Fruit fly (Drosophila melanogaster) whole organism, embryonic: ENCODE measurements around the gene CG8563.

Source experiments
- CG11247 ChIP-seq: fragments of 200-800 bp; sonication (Bioruptor generic); IDR thresholded peaks from 2 replicates; pipeline ENCODE4 v1.3.6; 2022; ENCODE audit warnings: missing biosample characterization, missing genetic modification characterization
- CG11696 ChIP-seq: fragments of 200-800 bp; sonication (Bioruptor generic); IDR thresholded peaks from 2 replicates; pipeline ENCODE4 v1.3.6; 2022; ENCODE audit warnings: missing biosample characterization, missing genetic modification characterization
- CG13775 ChIP-seq: fragments of 200-800 bp; sonication (Bioruptor generic); optimal IDR thresholded peaks from 3 replicates; lab custom pipeline; 2017; ENCODE audit warnings: missing biosample characterization, mild to moderate bottlenecking, missing genetic modification characterization
- CG13894 ChIP-seq: fragments of 200-800 bp; sonication (Bioruptor generic); optimal IDR thresholded peaks from 3 replicates; lab custom pipeline; 2018; ENCODE audit warnings: missing biosample characterization, mild to moderate bottlenecking, missing genetic modification characterization, moderate library complexity
- CG14667 ChIP-seq: fragments of 200-800 bp; sonication (Bioruptor generic); IDR thresholded peaks from 2 replicates; pipeline ENCODE4 v1.3.6; 2022; ENCODE audit warnings: missing biosample characterization, missing genetic modification characterization
- CG15073 ChIP-seq: fragments of 200-800 bp; sonication (Bioruptor generic); optimal IDR thresholded peaks from 2 replicates; lab custom pipeline; 2016; ENCODE audit warnings: missing biosample characterization, missing genetic modification characterization
- CG1603 ChIP-seq: fragments of 200-800 bp; sonication (Bioruptor generic); optimal IDR thresholded peaks from 2 replicates; lab custom pipeline; 2019; ENCODE audit warnings: missing biosample characterization, mild to moderate bottlenecking, missing genetic modification characterization, moderate library complexity
- CG17186 ChIP-seq: fragments of 200-800 bp; sonication (Bioruptor generic); optimal IDR thresholded peaks from 3 replicates; lab custom pipeline; 2017; ENCODE audit warnings: missing biosample characterization, missing genetic modification reagents, missing genetic modification characterization
- CG17802 ChIP-seq: fragments of 200-800 bp; sonication (Bioruptor generic); optimal IDR thresholded peaks from 2 replicates; lab custom pipeline; 2018; ENCODE audit warnings: missing biosample characterization, mild to moderate bottlenecking, missing genetic modification characterization, moderate library complexity
- CG18599 ChIP-seq: fragments of 200-800 bp; sonication (Bioruptor generic); optimal IDR thresholded peaks from 3 replicates; lab custom pipeline; 2017; ENCODE audit warnings: missing biosample characterization, missing genetic modification characterization, mild to moderate bottlenecking, moderate library complexity, missing genetic modification reagents
- CG18764 ChIP-seq: fragments of 200-800 bp; sonication (Bioruptor generic); optimal IDR thresholded peaks from 3 replicates; lab custom pipeline; 2016; ENCODE audit warnings: missing biosample characterization, missing genetic modification characterization
- CG2120 ChIP-seq: fragments of 200-800 bp; sonication (Bioruptor generic); optimal IDR thresholded peaks from 3 replicates; lab custom pipeline; 2016; ENCODE audit warnings: missing biosample characterization, missing genetic modification characterization
- CG2875 ChIP-seq: fragments of 200-800 bp; sonication (Bioruptor generic); optimal IDR thresholded peaks from 2 replicates; lab custom pipeline; 2017; ENCODE audit warnings: missing biosample characterization, mild to moderate bottlenecking, missing genetic modification characterization, missing genetic modification reagents
- CG31365 ChIP-seq: fragments of 200-800 bp; sonication (Bioruptor generic); optimal IDR thresholded peaks from 2 replicates; lab custom pipeline; 2018; ENCODE audit warnings: missing biosample characterization, mild to moderate bottlenecking, missing genetic modification characterization
- CG31441 ChIP-seq: fragments of 200-800 bp; sonication (Bioruptor generic); IDR thresholded peaks from 2 replicates; pipeline ENCODE4 v1.3.6; 2022; ENCODE audit warnings: missing biosample characterization, missing genetic modification characterization
- CG3407 ChIP-seq: fragments of 200-800 bp; sonication (Bioruptor generic); optimal IDR thresholded peaks from 2 replicates; lab custom pipeline; 2018; ENCODE audit warnings: missing biosample characterization, mild to moderate bottlenecking, missing genetic modification characterization
- CG34376 ChIP-seq: fragments of 200-800 bp; sonication (Bioruptor generic); optimal IDR thresholded peaks from 2 replicates; lab custom pipeline; 2018; ENCODE audit warnings: missing biosample characterization, mild to moderate bottlenecking, missing genetic modification characterization
- CG4707 ChIP-seq: fragments of 200-800 bp; sonication (Bioruptor generic); optimal IDR thresholded peaks from 2 replicates; lab custom pipeline; 2018; ENCODE audit warnings: missing biosample characterization, mild to moderate bottlenecking, missing genetic modification characterization, moderate library complexity
- CG6272 ChIP-seq: fragments of 200-800 bp; sonication (Bioruptor generic); IDR thresholded peaks from 2 replicates; pipeline ENCODE4 v1.3.6; 2022; ENCODE audit warnings: missing biosample characterization, missing genetic modification characterization
- CG6791 ChIP-seq: fragments of 200-800 bp; sonication (Bioruptor generic); IDR thresholded peaks from 3 replicates; pipeline ENCODE4 v1.3.6; 2022; ENCODE audit warnings: missing biosample characterization, missing genetic modification characterization; ENCODE audit not compliant: partially characterized antibody
- CG9817 ChIP-seq: fragments of 200-800 bp; sonication (Bioruptor generic); optimal IDR thresholded peaks from 2 replicates; lab custom pipeline; 2018; ENCODE audit warnings: missing biosample characterization, mild to moderate bottlenecking, missing genetic modification characterization, moderate library complexity
- Dbx ChIP-seq: fragments of 200-800 bp; sonication (Bioruptor generic); IDR thresholded peaks from 3 replicates; pipeline ENCODE4 v1.3.6; 2022; ENCODE audit warnings: missing biosample characterization, missing genetic modification characterization
- Deaf1 ChIP-seq: fragments of 200-800 bp; optimal IDR thresholded peaks from 3 replicates; lab custom pipeline; 2019; ENCODE audit warnings: missing biosample characterization, mild to moderate bottlenecking, missing genetic modification characterization, moderate library complexity
- HHEX ChIP-seq: fragments of 200-800 bp; sonication (Bioruptor generic); optimal IDR thresholded peaks from 3 replicates; lab custom pipeline; 2017; ENCODE audit warnings: missing biosample characterization, mild to moderate bottlenecking, missing genetic modification characterization, missing genetic modification reagents
- Hand ChIP-seq: fragments of 200-800 bp; sonication (Bioruptor generic); optimal IDR thresholded peaks from 2 replicates; lab custom pipeline; 2017; ENCODE audit warnings: mild to moderate bottlenecking, missing biosample characterization, missing genetic modification reagents, missing genetic modification characterization
- HmgD ChIP-seq: fragments of 200-800 bp; sonication (Bioruptor generic); optimal IDR thresholded peaks from 3 replicates; lab custom pipeline; 2016; ENCODE audit warnings: missing biosample characterization, missing genetic modification characterization
- Hmr ChIP-seq: fragments of 200-800 bp; sonication (Bioruptor generic); optimal IDR thresholded peaks from 3 replicates; lab custom pipeline; 2017; ENCODE audit warnings: mild to moderate bottlenecking, missing biosample characterization, missing genetic modification reagents, missing genetic modification characterization
- Hr51 ChIP-seq, 2 experiments: fragments of 200-800 bp; sonication (Bioruptor generic); optimal IDR thresholded peaks; 2 replicates in 1 of 2; 3 replicates in 1 of 2; lab custom pipeline; 2016 to 2018; ENCODE audit warnings: missing biosample characterization in 2 of 2, missing genetic modification characterization in 2 of 2, mild to moderate bottlenecking in 1 of 2, moderate library complexity in 1 of 2
- Hsf ChIP-seq: fragments of 200-800 bp; sonication (Bioruptor generic); optimal IDR thresholded peaks from 3 replicates; lab custom pipeline; 2016; ENCODE audit warnings: missing biosample characterization, missing genetic modification characterization
- Mad ChIP-seq: fragments of 200-800 bp; sonication (Bioruptor generic); optimal IDR thresholded peaks from 2 replicates; lab custom pipeline; 2016; ENCODE audit warnings: missing biosample characterization, missing genetic modification characterization
- Med ChIP-seq: fragments of 200-800 bp; sonication (Bioruptor generic); peaks from one replicate; lab custom pipeline; 2016; ENCODE audit warnings: missing biosample characterization, missing genetic modification characterization, mild to moderate bottlenecking, inconsistent platforms, moderate library complexity
- Myb ChIP-seq: fragments of 200-800 bp; sonication (Bioruptor generic); optimal IDR thresholded peaks from 2 replicates; lab custom pipeline; 2016; ENCODE audit warnings: missing biosample characterization, missing genetic modification characterization
- NFAT ChIP-seq: fragments of 200-800 bp; sonication (Bioruptor generic); IDR thresholded peaks from 2 replicates; pipeline ENCODE4 v1.3.6; 2022; ENCODE audit warnings: missing biosample characterization, missing genetic modification characterization
- NK7.1 ChIP-seq: fragments of 200-800 bp; sonication (Bioruptor generic); optimal IDR thresholded peaks from 3 replicates; lab custom pipeline; 2016; ENCODE audit warnings: missing biosample characterization, missing genetic modification characterization
- Oaz ChIP-seq: fragments of 200-800 bp; sonication (Bioruptor generic); IDR thresholded peaks from 2 replicates; pipeline ENCODE4 v1.3.6; 2022; ENCODE audit warnings: missing biosample characterization, missing genetic modification characterization
- Pdp1 ChIP-seq, 2 experiments: fragments of 200-800 bp; sonication (Bioruptor generic); optimal IDR thresholded peaks; 3 replicates each; lab custom pipeline; 2016; ENCODE audit warnings: missing biosample characterization in 2 of 2, missing genetic modification characterization in 2 of 2, mild to moderate bottlenecking in 1 of 2, moderate library complexity in 1 of 2
- Ravus ChIP-seq: fragments of 200-800 bp; sonication (Bioruptor generic); IDR thresholded peaks from 2 replicates; pipeline ENCODE4 v1.3.6; 2022; ENCODE audit warnings: missing biosample characterization, missing genetic modification characterization
- Sin3A ChIP-seq: fragments of >200 bp; optimal IDR thresholded peaks from 2 replicates; lab custom pipeline; 2018
- Sox100B ChIP-seq: fragments of 200-800 bp; sonication (Bioruptor generic); optimal IDR thresholded peaks from 3 replicates; lab custom pipeline; 2018; ENCODE audit warnings: missing biosample characterization, mild to moderate bottlenecking, missing genetic modification characterization
- Ssrp ChIP-seq: fragments of 200-800 bp; sonication (Bioruptor generic); optimal IDR thresholded peaks from 2 replicates; lab custom pipeline; 2018; ENCODE audit warnings: missing biosample characterization, mild to moderate bottlenecking, missing genetic modification characterization, moderate library complexity
- ase ChIP-seq: fragments of 200-800 bp; sonication (Bioruptor generic); IDR thresholded peaks from 3 replicates; pipeline ENCODE4 v1.3.6; 2022; ENCODE audit warnings: missing biosample characterization, missing genetic modification characterization
- dpn ChIP-seq, 2 experiments: fragments of 200-800 bp; sonication (Bioruptor generic); optimal IDR thresholded peaks; 3 replicates each; lab custom pipeline; 2016; ENCODE audit warnings: missing biosample characterization in 2 of 2, missing genetic modification characterization in 2 of 2
- her ChIP-seq: fragments of 200-800 bp; sonication (Bioruptor generic); optimal IDR thresholded peaks from 2 replicates; lab custom pipeline; 2016; ENCODE audit warnings: missing biosample characterization, missing genetic modification characterization
- kah ChIP-seq: fragments of 200-800 bp; sonication (Bioruptor generic); optimal IDR thresholded peaks from 2 replicates; lab custom pipeline; 2018; ENCODE audit warnings: missing biosample characterization, mild to moderate bottlenecking, missing genetic modification characterization
- nmo ChIP-seq: fragments of 200-800 bp; sonication (Bioruptor generic); optimal IDR thresholded peaks from 2 replicates; lab custom pipeline; 2018; ENCODE audit warnings: missing biosample characterization, mild to moderate bottlenecking, missing genetic modification characterization, moderate library complexity
- pnt ChIP-seq: fragments of 200-800 bp; sonication (Bioruptor generic); optimal IDR thresholded peaks from 3 replicates; lab custom pipeline; 2016; ENCODE audit warnings: missing biosample characterization, missing genetic modification characterization
- slp2 ChIP-seq: fragments of 200-800 bp; sonication (Bioruptor generic); optimal IDR thresholded peaks from 2 replicates; lab custom pipeline; 2016; ENCODE audit warnings: missing biosample characterization, missing genetic modification characterization
- sob ChIP-seq: fragments of 200-800 bp; sonication (Bioruptor generic); IDR thresholded peaks from 2 replicates; pipeline ENCODE4 v1.3.6; 2022; ENCODE audit warnings: missing biosample characterization, missing genetic modification characterization
- stc ChIP-seq: fragments of 200-800 bp; sonication (Bioruptor generic); IDR thresholded peaks from 2 replicates; pipeline ENCODE4 v1.3.6; 2022; ENCODE audit warnings: missing biosample characterization, missing genetic modification characterization
- stwl ChIP-seq: fragments of 200-800 bp; sonication (Bioruptor generic); optimal IDR thresholded peaks from 3 replicates; lab custom pipeline; 2018; ENCODE audit warnings: missing biosample characterization, mild to moderate bottlenecking, missing genetic modification characterization, moderate library complexity
- tll ChIP-seq, 2 experiments: fragments of 200-800 bp in 1 of 2; fragments of >200 bp in 1 of 2; sonication (Bioruptor generic) in 1 of 2; optimal IDR thresholded peaks; 2 replicates each; lab custom pipeline; 2017 to 2019; ENCODE audit warnings: missing biosample characterization in 2 of 2, missing genetic modification characterization in 2 of 2, mild to moderate bottlenecking in 1 of 2, moderate library complexity in 1 of 2
- toy ChIP-seq: fragments of 200-800 bp; sonication (Bioruptor generic); IDR thresholded peaks from 2 replicates; pipeline ENCODE4 v1.3.6; 2022; ENCODE audit warnings: missing biosample characterization, missing genetic modification characterization

Gene CG8563

DNA sequence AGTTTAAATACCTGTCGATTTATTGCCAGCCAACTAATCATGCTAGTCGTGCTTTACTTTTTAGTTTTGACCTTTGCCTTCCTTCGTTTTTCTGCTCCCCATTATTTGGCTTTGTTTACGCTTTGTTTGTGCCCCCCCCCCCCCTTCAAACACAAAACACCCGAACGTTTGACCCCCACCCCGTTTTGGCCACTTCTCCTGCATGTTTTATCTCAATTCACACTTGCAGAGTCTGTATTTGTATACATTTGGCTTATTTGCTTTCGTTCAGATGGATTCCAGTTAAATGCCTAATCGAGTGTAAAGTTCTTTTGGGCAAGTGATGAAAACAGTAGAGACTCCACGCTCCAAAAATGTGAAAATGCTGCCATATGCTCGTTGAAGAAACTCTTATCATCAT, 41.2 kb upstream of the CG8563 start (continued):
- TF ChIP-seq ase (no peak), Hand (GFP tag; lab: Kevin White, UChicago) (peak; percentile 47), CG15073 (GFP tag; lab: Kevin White, UChicago) (no peak), her (GFP tag; lab: Kevin White, UChicago) (no peak), CG6791 (GFP tag; lab: Robert Waterston, UW) (no peak), CG9817 (no peak), toy (GFP tag; lab: Robert Waterston, UW) (no peak), CG14667 (GFP tag; lab: Robert Waterston, UW) (no peak), CG17802 (tag; lab: Kevin White, UChicago) (no peak), CG2120 (GFP tag; lab: Kevin White, UChicago) (no peak), HmgD (GFP tag; lab: Kevin White, UChicago) (no peak), Sox100B (no peak), Deaf1 (tag; lab: Kevin White, UChicago) (no peak), CG18764 (GFP tag; lab: Kevin White, UChicago) (no peak), CG11696 (GFP tag; lab: Robert Waterston, UW) (no peak), CG6272 (GFP tag; lab: Robert Waterston, UW) (no peak), CG1603 (tag; lab: Kevin White, UChicago) (no peak), Pdp1 (GFP tag; optimal IDR thresholded peaks at IDR 0.05; lab: Kevin White, UChicago) (no peak), Dbx (GFP tag; lab: Robert Waterston, UW) (no peak), NK7.1 (GFP tag; lab: Kevin White, UChicago) (no peak), dpn (GFP tag; optimal IDR thresholded peaks at IDR 0.05; lab: Kevin White, UChicago) (no peak), CG3407 (no peak), CG11247 (no peak), Hmr (GFP tag; lab: Kevin White, UChicago) (no peak), pnt (GFP tag; lab: Kevin White, UChicago) (no peak), Med (GFP tag; lab: Kevin White, UChicago) (peak; percentile 36), CG2875 (no peak), CG31365 (tag; lab: Kevin White, UChicago) (no peak), Hr51 (GFP tag; optimal IDR thresholded peaks at IDR 0.05; lab: Kevin White, UChicago) (no peak), Oaz (no peak), NFAT (GFP tag; lab: Robert Waterston, UW) (no peak), Myb (GFP tag; lab: Kevin White, UChicago) (no peak), slp2 (GFP tag; lab: Kevin White, UChicago) (no peak), Mad (GFP tag; lab: Kevin White, UChicago) (no peak), stwl (tag; lab: Kevin White, UChicago) (no peak), CG18599 (GFP tag; lab: Kevin White, UChicago) (peak; percentile 38), tll (GFP tag; optimal IDR thresholded peaks at IDR 0.05; lab: Kevin White, UChicago) (no peak), Sin3A (lab: Kevin White, UChicago) (no peak), HHEX (GFP tag; lab: Kevin White, UChicago) (peak; percentile 10), CG17186 (GFP tag; lab: Kevin White, UChicago) (no peak), Hsf (GFP tag; lab: Kevin White, UChicago) (no peak), CG13894 (tag; lab: Kevin White, UChicago) (peak; percentile 0), Ssrp (tag; lab: Kevin White, UChicago) (no peak), sob (GFP tag; lab: Robert Waterston, UW) (0 out of 2 replicates have a peak, but pooled peaks have one; percentile 15), Ravus (no peak), nmo (GFP tag; lab: Kevin White, UChicago) (no peak), kah (GFP tag; lab: Kevin White, UChicago) (peak; percentile 19), stc (GFP tag; lab: Robert Waterston, UW) (peak; percentile 46; the same call in 1 of the 2 replicates), CG31441 (GFP tag; lab: Robert Waterston, UW) (no peak), CG4707 (no peak), CG13775 (GFP tag; lab: Kevin White, UChicago) (no peak), CG34376 (GFP tag; lab: Kevin White, UChicago) (peak; percentile 15)
